Worm (Caenorhabditis elegans) whole organism, L2 larva: ENCODE results near the gene egg-2.
A peak's percentile ranks its signal among the peaks of the same experiment; 100 is the strongest.

Experiments used
- C34F6.9 ChIP-seq: fragments of 150-350 bp; optimal IDR thresholded peaks from 2 replicates; lab custom pipeline; 2014; ENCODE audit warnings: missing biosample characterization, missing genetic modification characterization
- blmp-1 ChIP-seq: sonication (generic microtip); optimal IDR thresholded peaks from 2 replicates; lab custom pipeline; 2017; ENCODE audit warnings: missing genetic modification characterization, mild to moderate bottlenecking, missing compliant biosample characterization, antibody characterized with exemption, moderate library complexity; ENCODE audit not compliant: insufficient read depth
- ceh-82 ChIP-seq: fragments of 150-350 bp; optimal IDR thresholded peaks from 2 replicates; lab custom pipeline; 2014; ENCODE audit warnings: missing biosample characterization, missing genetic modification characterization
- elt-3 ChIP-seq: sonication (generic microtip); optimal IDR thresholded peaks from 2 replicates; lab custom pipeline; 2017; ENCODE audit warnings: missing biosample characterization, missing genetic modification characterization
- lin-13 ChIP-seq: fragments of 150-350 bp; optimal IDR thresholded peaks from 2 replicates; lab custom pipeline; 2014; ENCODE audit warnings: missing biosample characterization, missing genetic modification reagents, missing genetic modification characterization
- mdl-1 ChIP-seq, 2 experiments: fragments of 150-350 bp in 1 of 2; sonication (generic microtip) in 1 of 2; optimal IDR thresholded peaks; 2 replicates each; lab custom pipeline; 2017; ENCODE audit warnings: missing biosample characterization in 2 of 2, missing genetic modification characterization in 2 of 2
- nhr-11 ChIP-seq: fragments of 150-350 bp; optimal IDR thresholded peaks from 2 replicates; lab custom pipeline; 2014; ENCODE audit warnings: missing biosample characterization, missing genetic modification characterization
- nhr-6 ChIP-seq: fragments of 150-350 bp; optimal IDR thresholded peaks from 2 replicates; lab custom pipeline; 2014; ENCODE audit warnings: missing biosample characterization, missing genetic modification characterization
- sem-4 ChIP-seq: fragments of 150-350 bp; optimal IDR thresholded peaks from 2 replicates; lab custom pipeline; 2014; ENCODE audit warnings: missing biosample characterization, missing genetic modification reagents, missing genetic modification characterization
- skn-1 ChIP-seq: sonication (generic microtip); optimal IDR thresholded peaks from 2 replicates; lab custom pipeline; 2017; ENCODE audit warnings: missing biosample characterization, missing genetic modification characterization
- unc-62 ChIP-seq: fragments of 150-350 bp; optimal IDR thresholded peaks from 2 replicates; lab custom pipeline; 2014; ENCODE audit warnings: missing biosample characterization, missing genetic modification reagents, missing genetic modification characterization
- zag-1 ChIP-seq: fragments of 150-350 bp; optimal IDR thresholded peaks from 2 replicates; lab custom pipeline; 2014; ENCODE audit warnings: missing biosample characterization, missing genetic modification characterization
- ztf-4 ChIP-seq: fragments of 150-350 bp; optimal IDR thresholded peaks from 2 replicates; lab custom pipeline; 2014; ENCODE audit warnings: missing biosample characterization, missing genetic modification characterization

DNA sequence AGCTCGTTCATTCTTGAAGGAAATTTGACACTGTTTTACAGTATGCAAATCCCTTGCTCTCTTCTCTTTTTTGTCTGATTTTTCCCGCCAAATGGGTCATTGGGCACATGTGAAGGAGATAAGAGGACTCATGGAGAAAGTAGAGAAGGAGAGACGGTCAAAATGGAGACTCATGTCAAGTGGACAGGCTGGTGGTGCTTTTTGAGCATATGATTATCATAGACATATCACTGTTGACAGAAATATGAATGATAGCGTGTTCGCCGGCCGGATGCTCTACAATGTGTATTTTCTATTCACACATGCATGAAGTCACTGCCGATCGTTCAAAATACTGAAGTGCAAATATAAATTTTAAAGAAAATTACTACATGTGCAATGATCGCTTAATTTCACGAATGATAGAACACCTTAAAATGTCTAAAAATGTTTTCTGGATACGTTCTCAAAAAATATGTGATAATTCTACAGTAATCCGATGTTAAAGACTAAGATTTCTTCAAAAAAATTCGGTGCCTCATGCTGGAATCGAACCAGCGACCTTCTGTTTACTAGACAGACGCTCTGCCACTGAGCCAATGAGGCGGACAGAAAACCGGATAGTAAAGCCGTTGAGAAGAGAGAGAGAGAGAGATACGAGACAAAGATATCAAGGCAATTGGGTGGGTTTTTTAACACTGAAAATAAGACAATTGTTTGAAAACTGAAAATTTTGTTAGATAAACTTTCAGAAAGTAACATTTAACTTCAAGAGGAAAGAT lies 30.2 kb downstream of the egg-2 start:
- TF ChIP-seq mdl-1 (tag; optimal IDR thresholded peaks at IDR 0.05; lab: Kevin White, UChicago) (no peak), nhr-6 (tag; lab: Kevin White, UChicago) (no peak), ceh-82 (tag; lab: Kevin White, UChicago) (no peak), zag-1 (tag; lab: Kevin White, UChicago) (no peak), lin-13 (GFP tag; lab: Kevin White, UChicago) (peak; percentile 27), ztf-4 (tag; lab: Kevin White, UChicago) (no peak), unc-62 (GFP tag; lab: Kevin White, UChicago) (no peak), nhr-11 (tag; lab: Kevin White, UChicago) (no peak), sem-4 (no peak), blmp-1 (tag; lab: Kevin White, UChicago) (no peak), elt-3 (tag; lab: Kevin White, UChicago) (no peak), C34F6.9 (tag; lab: Kevin White, UChicago) (peak; percentile 19), skn-1 (tag; lab: Kevin White, UChicago) (no peak)
